Fruit fly (Drosophila melanogaster) whole organism, embryonic: ENCODE measurements around the gene CG2059.

Experiments used
- Aef1 ChIP-seq: fragments of 200-800 bp; sonication (Bioruptor generic); IDR thresholded peaks from 3 replicates; pipeline ENCODE4 v1.3.6; 2022; ENCODE audit warnings: missing biosample characterization, missing genetic modification characterization
- Blimp-1 ChIP-seq: fragments of 200-800 bp; sonication (Bioruptor generic); optimal IDR thresholded peaks from 3 replicates; lab custom pipeline; 2018; ENCODE audit warnings: missing biosample characterization, missing genetic modification characterization, mild to moderate bottlenecking, moderate library complexity, missing genetic modification reagents
- CG12071 ChIP-seq: fragments of 200-800 bp; sonication (Bioruptor generic); optimal IDR thresholded peaks from 3 replicates; lab custom pipeline; 2018; ENCODE audit warnings: missing biosample characterization, mild to moderate bottlenecking, missing genetic modification characterization
- CG13624 ChIP-seq: fragments of 200-800 bp; sonication (Bioruptor generic); optimal IDR thresholded peaks from 2 replicates; lab custom pipeline; 2016; ENCODE audit warnings: missing biosample characterization, missing genetic modification characterization
- CG15696 ChIP-seq: fragments of 200-800 bp; sonication (Bioruptor generic); optimal IDR thresholded peaks from 2 replicates; lab custom pipeline; 2019; ENCODE audit warnings: missing biosample characterization, mild to moderate bottlenecking, missing genetic modification characterization, moderate library complexity
- CG1603 ChIP-seq: fragments of 200-800 bp; sonication (Bioruptor generic); optimal IDR thresholded peaks from 2 replicates; lab custom pipeline; 2019; ENCODE audit warnings: missing biosample characterization, mild to moderate bottlenecking, missing genetic modification characterization, moderate library complexity
- CG16813 ChIP-seq: fragments of 200-800 bp; sonication (Bioruptor generic); IDR thresholded peaks from 3 replicates; pipeline ENCODE4 v1.3.6; 2022; ENCODE audit warnings: missing biosample characterization, missing genetic modification characterization; ENCODE audit not compliant: partially characterized antibody
- CG16815 ChIP-seq: fragments of 200-800 bp; sonication (Bioruptor generic); optimal IDR thresholded peaks from 3 replicates; lab custom pipeline; 2017; ENCODE audit warnings: missing biosample characterization, mild to moderate bottlenecking, missing genetic modification characterization
- CG17359 ChIP-seq: fragments of 200-800 bp; sonication (Bioruptor generic); optimal IDR thresholded peaks from 3 replicates; lab custom pipeline; 2018; ENCODE audit warnings: missing biosample characterization, mild to moderate bottlenecking, missing genetic modification characterization, moderate library complexity
- CG18599 ChIP-seq: fragments of 200-800 bp; sonication (Bioruptor generic); optimal IDR thresholded peaks from 3 replicates; lab custom pipeline; 2017; ENCODE audit warnings: missing biosample characterization, missing genetic modification characterization, mild to moderate bottlenecking, moderate library complexity, missing genetic modification reagents
- CG2889 ChIP-seq: fragments of 200-800 bp; sonication (Bioruptor generic); IDR thresholded peaks from 3 replicates; pipeline ENCODE4 v1.3.6; 2022; ENCODE audit warnings: missing biosample characterization, missing genetic modification characterization
- CG30020 ChIP-seq: fragments of 200-800 bp; optimal IDR thresholded peaks from 2 replicates; lab custom pipeline; 2019; ENCODE audit warnings: missing biosample characterization, mild to moderate bottlenecking, missing genetic modification characterization, moderate library complexity
- CG6254 ChIP-seq: fragments of 200-800 bp; sonication (Bioruptor generic); optimal IDR thresholded peaks from 3 replicates; lab custom pipeline; 2017; ENCODE audit warnings: mild to moderate bottlenecking, missing biosample characterization, missing genetic modification reagents, missing genetic modification characterization
- CG6654 ChIP-seq: fragments of 200-800 bp; sonication (Bioruptor generic); optimal IDR thresholded peaks from 2 replicates; lab custom pipeline; 2017; ENCODE audit warnings: missing biosample characterization, mild to moderate bottlenecking, missing genetic modification characterization
- CG6765 ChIP-seq: fragments of 200-800 bp; sonication (Bioruptor generic); optimal IDR thresholded peaks from 3 replicates; lab custom pipeline; 2017; ENCODE audit warnings: missing biosample characterization, mild to moderate bottlenecking, missing genetic modification characterization
- CG7745 ChIP-seq: fragments of 200-800 bp; sonication (Bioruptor generic); optimal IDR thresholded peaks from 2 replicates; lab custom pipeline; 2018; ENCODE audit warnings: missing biosample characterization, mild to moderate bottlenecking, missing genetic modification characterization, moderate library complexity
- CG8089 ChIP-seq: fragments of 200-800 bp; sonication (Bioruptor generic); optimal IDR thresholded peaks from 3 replicates; lab custom pipeline; 2016; ENCODE audit warnings: missing biosample characterization, missing genetic modification characterization
- CG8478 ChIP-seq: fragments of >200 bp; optimal IDR thresholded peaks from 2 replicates; lab custom pipeline; 2018
- CG9609 ChIP-seq: fragments of 200-800 bp; sonication (Bioruptor generic); optimal IDR thresholded peaks from 3 replicates; lab custom pipeline; 2016; ENCODE audit warnings: missing biosample characterization, missing genetic modification characterization
- CG9876 ChIP-seq: fragments of 200-800 bp; sonication (Bioruptor generic); optimal IDR thresholded peaks from 2 replicates; lab custom pipeline; 2016; ENCODE audit warnings: missing biosample characterization, missing genetic modification characterization
- Chrac-16 ChIP-seq: fragments of 200-800 bp; sonication (Bioruptor generic); optimal IDR thresholded peaks from 3 replicates; lab custom pipeline; 2016; ENCODE audit warnings: missing biosample characterization, missing genetic modification characterization
- CkIIα-i1 ChIP-seq: fragments of 200-800 bp; sonication (Bioruptor generic); IDR thresholded peaks from 2 replicates; pipeline ENCODE4 v1.3.6; 2022; ENCODE audit warnings: missing biosample characterization, missing genetic modification characterization
- Deaf1 ChIP-seq: fragments of 200-800 bp; optimal IDR thresholded peaks from 3 replicates; lab custom pipeline; 2019; ENCODE audit warnings: missing biosample characterization, mild to moderate bottlenecking, missing genetic modification characterization, moderate library complexity
- Drgx ChIP-seq: fragments of 200-800 bp; sonication (Bioruptor generic); IDR thresholded peaks from 2 replicates; pipeline ENCODE4 v1.3.6; 2022; ENCODE audit warnings: missing biosample characterization, missing genetic modification characterization
- HLH3B ChIP-seq: fragments of 200-800 bp; sonication (Bioruptor generic); IDR thresholded peaks from 2 replicates; pipeline ENCODE4 v1.3.6; 2022; ENCODE audit warnings: missing biosample characterization, missing genetic modification characterization
- HLH54F ChIP-seq: fragments of 200-800 bp; sonication (Bioruptor generic); optimal IDR thresholded peaks from 3 replicates; lab custom pipeline; 2016; ENCODE audit warnings: missing biosample characterization, missing genetic modification characterization
- Lpt ChIP-seq: fragments of >200 bp; optimal IDR thresholded peaks from 2 replicates; lab custom pipeline; 2018; ENCODE audit warnings: missing biosample characterization, missing genetic modification characterization
- MBD-R2 ChIP-seq: fragments of 200-800 bp; sonication (Bioruptor generic); IDR thresholded peaks from 2 replicates; pipeline ENCODE4 v1.3.6; 2022; ENCODE audit warnings: missing biosample characterization, missing genetic modification characterization
- Mes4 ChIP-seq: fragments of 200-800 bp; sonication (Bioruptor generic); optimal IDR thresholded peaks from 2 replicates; lab custom pipeline; 2016; ENCODE audit warnings: missing biosample characterization, missing genetic modification characterization
- Neu2 ChIP-seq: fragments of 200-800 bp; sonication (Bioruptor generic); optimal IDR thresholded peaks from 3 replicates; lab custom pipeline; 2016; ENCODE audit warnings: missing biosample characterization, missing genetic modification characterization, borderline replicate concordance
- Sry-β ChIP-seq: fragments of 200-800 bp; sonication (Bioruptor generic); optimal IDR thresholded peaks from 2 replicates; lab custom pipeline; 2018; ENCODE audit warnings: missing biosample characterization, mild to moderate bottlenecking, missing genetic modification characterization, moderate library complexity
- Usf ChIP-seq: fragments of 200-800 bp; sonication (Bioruptor generic); optimal IDR thresholded peaks from 2 replicates; lab custom pipeline; 2017; ENCODE audit warnings: missing genotype, missing biosample characterization, missing genetic modification characterization
- Xrp1 ChIP-seq: fragments of 200-800 bp; sonication (Bioruptor generic); IDR thresholded peaks from 2 replicates; pipeline ENCODE4 v1.3.6; 2022; ENCODE audit warnings: missing biosample characterization, missing genetic modification characterization
- chn ChIP-seq: fragments of 200-800 bp; sonication (Bioruptor generic); optimal IDR thresholded peaks from 2 replicates; lab custom pipeline; 2016; ENCODE audit warnings: missing biosample characterization, missing genetic modification characterization
- croc ChIP-seq: fragments of 200-800 bp; sonication (Bioruptor generic); conservative IDR thresholded peaks from 3 replicates; pipeline ENCODE4 v1.3.6; 2022; ENCODE audit warnings: missing biosample characterization, missing genetic modification characterization
- gce ChIP-seq: fragments of 200-800 bp; sonication (Bioruptor generic); IDR thresholded peaks from 3 replicates; pipeline ENCODE4 v1.3.6; 2022; ENCODE audit warnings: missing biosample characterization, missing genetic modification characterization
- hkb ChIP-seq, 2 experiments: fragments of 200-800 bp in 1 of 2; fragments of >200 bp in 1 of 2; sonication (Bioruptor generic) in 1 of 2; IDR thresholded peaks in 1 of 2; optimal IDR thresholded peaks in 1 of 2; 2 replicates each; pipeline versions ENCODE4 v1.3.6 to Lab custom; 2017 to 2022; ENCODE audit warnings: missing biosample characterization in 1 of 2, missing genetic modification characterization in 1 of 2
- ind ChIP-seq: fragments of 200-800 bp; sonication (Bioruptor generic); optimal IDR thresholded peaks from 3 replicates; lab custom pipeline; 2016; ENCODE audit warnings: missing biosample characterization, missing genetic modification characterization
- jumu ChIP-seq: fragments of 200-800 bp; sonication (Bioruptor generic); optimal IDR thresholded peaks from 3 replicates; lab custom pipeline; 2016; ENCODE audit warnings: missing biosample characterization, missing genetic modification characterization
- lab ChIP-seq: fragments of 200-800 bp; sonication (Bioruptor generic); optimal IDR thresholded peaks from 3 replicates; lab custom pipeline; 2017; ENCODE audit warnings: missing biosample characterization, missing genetic modification characterization, mild to moderate bottlenecking, moderate library complexity, missing genetic modification reagents
- lbe ChIP-seq: fragments of 200-800 bp; sonication (Bioruptor generic); optimal IDR thresholded peaks from 2 replicates; lab custom pipeline; 2016; ENCODE audit warnings: missing biosample characterization, mild to moderate bottlenecking, missing genetic modification characterization
- maf-S ChIP-seq: fragments of 200-800 bp; sonication (Bioruptor generic); optimal IDR thresholded peaks from 2 replicates; lab custom pipeline; 2016; ENCODE audit warnings: missing biosample characterization, missing genetic modification characterization
- mam ChIP-seq: fragments of 200-800 bp; sonication (Bioruptor generic); optimal IDR thresholded peaks from 3 replicates; lab custom pipeline; 2016; ENCODE audit warnings: missing biosample characterization, missing genetic modification characterization
- nmo ChIP-seq: fragments of 200-800 bp; sonication (Bioruptor generic); optimal IDR thresholded peaks from 2 replicates; lab custom pipeline; 2018; ENCODE audit warnings: missing biosample characterization, mild to moderate bottlenecking, missing genetic modification characterization, moderate library complexity
- pb ChIP-seq: fragments of 200-800 bp; sonication (Bioruptor generic); optimal IDR thresholded peaks from 3 replicates; lab custom pipeline; 2016; ENCODE audit warnings: missing biosample characterization, missing genetic modification characterization
- pzg ChIP-seq: fragments of 200-800 bp; sonication (Bioruptor generic); optimal IDR thresholded peaks from 3 replicates; lab custom pipeline; 2018; ENCODE audit warnings: missing biosample characterization, mild to moderate bottlenecking, missing genetic modification characterization, moderate library complexity
- run ChIP-seq: fragments of 200-800 bp; sonication (Bioruptor generic); optimal IDR thresholded peaks from 3 replicates; lab custom pipeline; 2018; ENCODE audit warnings: missing biosample characterization, mild to moderate bottlenecking, missing genetic modification characterization
- schlank ChIP-seq: fragments of 200-800 bp; sonication (Bioruptor generic); optimal IDR thresholded peaks from 2 replicates; lab custom pipeline; 2018; ENCODE audit warnings: missing biosample characterization, mild to moderate bottlenecking, missing genetic modification characterization
- tgo ChIP-seq: fragments of 200-800 bp; sonication (Bioruptor generic); IDR thresholded peaks from 3 replicates; pipeline ENCODE4 v1.3.6; 2022; ENCODE audit warnings: missing biosample characterization, missing genetic modification characterization
- z ChIP-seq: fragments of 200-800 bp; sonication (Bioruptor generic); IDR thresholded peaks from 3 replicates; pipeline ENCODE4 v1.3.6; 2022; ENCODE audit warnings: missing biosample characterization, missing genetic modification characterization

Gene CG2059

DNA sequence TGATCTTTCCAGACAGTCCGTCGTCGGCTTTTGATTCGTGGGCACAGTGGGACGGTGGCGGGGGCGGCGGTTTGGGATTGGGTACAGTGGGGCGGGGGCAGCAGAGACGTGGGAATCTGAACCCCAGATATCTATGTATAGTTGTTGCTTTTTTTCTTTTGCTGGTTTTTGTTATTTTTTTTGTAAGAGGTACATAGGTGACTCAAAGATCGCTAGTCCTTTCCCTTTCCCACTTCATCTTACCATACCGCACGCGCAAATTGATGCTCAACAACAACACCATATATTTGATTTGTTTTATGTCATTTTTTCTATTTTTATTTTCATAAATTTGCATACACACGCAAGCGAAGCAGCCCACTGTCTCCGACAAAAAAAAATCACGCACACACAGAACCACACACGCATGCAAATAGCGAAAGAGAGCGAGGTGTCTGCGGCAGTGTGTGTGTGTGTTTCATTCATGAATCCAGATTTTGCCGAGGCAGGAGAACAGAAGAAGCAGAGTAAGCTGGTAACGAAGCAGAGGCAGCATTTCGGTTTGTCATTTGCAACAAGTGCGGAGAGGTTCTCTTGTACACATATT, 19.7 kb downstream of the CG2059 start (continued):
- no peak for TF ChIP-seq Mes4 (GFP tag; lab: Kevin White, UChicago)
- TF ChIP-seq maf-S (GFP tag; lab: Kevin White, UChicago) = no peak
- peak; percentile 52 for TF ChIP-seq croc (GFP tag; lab: Robert Waterston, UW)
- no peak for TF ChIP-seq CG2889 (GFP tag; lab: Robert Waterston, UW)
- no peak for TF ChIP-seq z (GFP tag; lab: Robert Waterston, UW)
- TF ChIP-seq Drgx (GFP tag; lab: Robert Waterston, UW) = peak; percentile 72
- TF ChIP-seq Chrac-16 (GFP tag; lab: Kevin White, UChicago) = peak; percentile 53
- TF ChIP-seq Aef1 (GFP tag; lab: Robert Waterston, UW) = peak; percentile 38
- no peak for TF ChIP-seq CG13624 (GFP tag; lab: Kevin White, UChicago)
- no peak for TF ChIP-seq CG7745 (tag; lab: Kevin White, UChicago)
- TF ChIP-seq jumu (GFP tag; lab: Kevin White, UChicago) = peak; percentile 36
- peak; percentile 41 for TF ChIP-seq CG18599 (GFP tag; lab: Kevin White, UChicago)
- TF ChIP-seq Neu2 (GFP tag; lab: Kevin White, UChicago) = no peak
- TF ChIP-seq CG8089 (GFP tag; lab: Kevin White, UChicago) = no peak
- peak; percentile 24 for TF ChIP-seq CG1603 (tag; lab: Kevin White, UChicago)
- TF ChIP-seq CG9609 (GFP tag; lab: Kevin White, UChicago) = peak; percentile 18
- no peak for TF ChIP-seq CkIIα-i1 (GFP tag; lab: Robert Waterston, UW)
- TF ChIP-seq hkb (optimal IDR thresholded peaks at IDR 0.05; lab: Kevin White, UChicago) = no peak
- peak; percentile 58 for TF ChIP-seq hkb (GFP tag; IDR thresholded peaks at IDR 0.05; lab: Robert Waterston, UW)
- TF ChIP-seq lbe (GFP tag; lab: Kevin White, UChicago) = no peak
- TF ChIP-seq CG16813 (GFP tag; lab: Robert Waterston, UW) = no peak
- TF ChIP-seq gce (GFP tag; lab: Robert Waterston, UW) = no peak
- TF ChIP-seq CG6254 (GFP tag; lab: Kevin White, UChicago) = peak; percentile 18
- TF ChIP-seq schlank = no peak
- TF ChIP-seq ind (GFP tag; lab: Kevin White, UChicago) = peak; percentile 47
- peak; percentile 51 for TF ChIP-seq Usf (GFP tag; lab: Kevin White, UChicago)
- TF ChIP-seq Blimp-1 = peak; percentile 54
- TF ChIP-seq CG12071 = no peak
- no peak for TF ChIP-seq pb
- no peak for TF ChIP-seq run (tag; lab: Kevin White, UChicago)
- no peak for TF ChIP-seq CG6765 (GFP tag; lab: Kevin White, UChicago)
- peak; percentile 27 for TF ChIP-seq chn (GFP tag; lab: Kevin White, UChicago)
- no peak for TF ChIP-seq CG8478 (lab: Kevin White, UChicago)
- no peak for TF ChIP-seq HLH54F (GFP tag; lab: Kevin White, UChicago)
- no peak for TF ChIP-seq CG9876 (GFP tag; lab: Kevin White, UChicago)
- TF ChIP-seq HLH3B (GFP tag; lab: Robert Waterston, UW) = 0 out of 2 replicates have a peak, but pooled peaks have one; percentile 32
- TF ChIP-seq nmo (GFP tag; lab: Kevin White, UChicago) = peak; percentile 75
- TF ChIP-seq MBD-R2 (GFP tag; lab: Robert Waterston, UW) = no peak
- TF ChIP-seq pzg (GFP tag; lab: Kevin White, UChicago) = no peak
- TF ChIP-seq CG16815 (GFP tag; lab: Kevin White, UChicago) = peak; percentile 72
- peak; percentile 62 for TF ChIP-seq Xrp1
- TF ChIP-seq Lpt (GFP tag; lab: Kevin White, UChicago) = no peak
- no peak for TF ChIP-seq Deaf1 (tag; lab: Kevin White, UChicago)
- no peak for TF ChIP-seq CG30020 (tag; lab: Kevin White, UChicago)
- TF ChIP-seq CG6654 (GFP tag; lab: Kevin White, UChicago) = peak; percentile 45
- TF ChIP-seq mam = peak; percentile 12
- TF ChIP-seq CG15696 = peak; percentile 43
- TF ChIP-seq Sry-β (GFP tag; lab: Kevin White, UChicago) = no peak
- TF ChIP-seq CG17359 = peak; percentile 50
- TF ChIP-seq tgo (GFP tag; lab: Robert Waterston, UW) = peak; percentile 48; the same call in 2 of the 3 replicates
- TF ChIP-seq lab (GFP tag; lab: Kevin White, UChicago) = peak; percentile 49
